Worm (Caenorhabditis elegans) whole organism, L2 larva: ENCODE measurements around the gene C40H1.3.
A peak's percentile ranks its signal among the peaks of the same experiment; 100 is the strongest.

Experiments used
- C34F6.9 ChIP-seq: fragments of 150-350 bp; optimal IDR thresholded peaks from 2 replicates; lab custom pipeline; 2014; ENCODE audit warnings: missing biosample characterization, missing genetic modification characterization
- F13H6.1 ChIP-seq: sonication (generic microtip); optimal IDR thresholded peaks from 2 replicates; lab custom pipeline; 2016; ENCODE audit warnings: missing genetic modification characterization, missing compliant biosample characterization
- R02D3.7 ChIP-seq: fragments of 150-350 bp; optimal IDR thresholded peaks from 2 replicates; lab custom pipeline; 2014; ENCODE audit warnings: missing biosample characterization, missing genetic modification characterization
- Y55F3AM.14 ChIP-seq: fragments of 200-800 bp; sonication (Bioruptor generic); optimal IDR thresholded peaks from 2 replicates; lab custom pipeline; 2018; ENCODE audit warnings: mild to moderate bottlenecking, missing genetic modification characterization, missing compliant biosample characterization
- ZK546.5 ChIP-seq: sonication (generic microtip); optimal IDR thresholded peaks from 2 replicates; lab custom pipeline; 2017; ENCODE audit warnings: missing biosample characterization, missing genetic modification characterization
- alr-1 ChIP-seq: fragments of 150-350 bp; optimal IDR thresholded peaks from 2 replicates; lab custom pipeline; 2014; ENCODE audit warnings: missing biosample characterization, missing genetic modification characterization
- aly-2 ChIP-seq: fragments of 150-350 bp; optimal IDR thresholded peaks from 2 replicates; lab custom pipeline; 2014; ENCODE audit warnings: missing biosample characterization, missing genetic modification characterization
- ama-1 ChIP-seq: fragments of 150-350 bp; optimal IDR thresholded peaks from 2 replicates; lab custom pipeline; 2018; ENCODE audit warnings: inconsistent platforms
- blmp-1 ChIP-seq: sonication (generic microtip); optimal IDR thresholded peaks from 2 replicates; lab custom pipeline; 2017; ENCODE audit warnings: missing genetic modification characterization, mild to moderate bottlenecking, missing compliant biosample characterization, antibody characterized with exemption, moderate library complexity; ENCODE audit not compliant: insufficient read depth
- ceh-16 ChIP-seq: fragments of 150-350 bp; optimal IDR thresholded peaks from 2 replicates; lab custom pipeline; 2014; ENCODE audit warnings: missing biosample characterization, missing genetic modification characterization
- ceh-82 ChIP-seq: fragments of 150-350 bp; optimal IDR thresholded peaks from 2 replicates; lab custom pipeline; 2014; ENCODE audit warnings: missing biosample characterization, missing genetic modification characterization
- crh-2 ChIP-seq: sonication (generic microtip); optimal IDR thresholded peaks from 2 replicates; lab custom pipeline; 2017; ENCODE audit warnings: missing biosample characterization, missing genetic modification characterization
- dmd-4 ChIP-seq: sonication (generic microtip); optimal IDR thresholded peaks from 2 replicates; lab custom pipeline; 2017; ENCODE audit warnings: missing biosample characterization, missing genetic modification characterization
- egl-27 ChIP-seq: sonication (generic microtip); optimal IDR thresholded peaks from 3 replicates; lab custom pipeline; 2017; ENCODE audit warnings: missing biosample characterization, missing genetic modification reagents, missing genetic modification characterization
- elt-1 ChIP-seq: fragments of 150-350 bp; optimal IDR thresholded peaks from 2 replicates; lab custom pipeline; 2014; ENCODE audit warnings: missing biosample characterization, missing genetic modification characterization
- elt-3 ChIP-seq: sonication (generic microtip); optimal IDR thresholded peaks from 2 replicates; lab custom pipeline; 2017; ENCODE audit warnings: missing biosample characterization, missing genetic modification characterization
- fos-1 ChIP-seq: fragments of 150-350 bp; optimal IDR thresholded peaks from 2 replicates; lab custom pipeline; 2014; ENCODE audit warnings: missing biosample characterization, missing genetic modification characterization
- gmeb-1 ChIP-seq: fragments of 150-350 bp; optimal IDR thresholded peaks from 2 replicates; lab custom pipeline; 2014; ENCODE audit warnings: missing biosample characterization, missing genetic modification characterization
- lin-11 ChIP-seq: fragments of 150-350 bp; sonication (generic microtip); optimal IDR thresholded peaks from 2 replicates; lab custom pipeline; 2014; ENCODE audit warnings: missing biosample characterization, missing genetic modification characterization, inconsistent platforms, mixed read lengths
- lin-13 ChIP-seq: fragments of 150-350 bp; optimal IDR thresholded peaks from 2 replicates; lab custom pipeline; 2014; ENCODE audit warnings: missing biosample characterization, missing genetic modification reagents, missing genetic modification characterization
- lin-39 ChIP-seq: fragments of 150-350 bp; optimal IDR thresholded peaks from 2 replicates; lab custom pipeline; 2014; ENCODE audit warnings: missing biosample characterization, missing genetic modification reagents, missing genetic modification characterization
- lsy-2 ChIP-seq, 2 experiments: fragments of 150-350 bp in 1 of 2; sonication (generic microtip) in 1 of 2; optimal IDR thresholded peaks; 2 replicates each; lab custom pipeline; 2014 to 2017; ENCODE audit warnings: missing biosample characterization in 2 of 2, missing genetic modification characterization in 2 of 2
- mab-5 ChIP-seq: fragments of 150-350 bp; optimal IDR thresholded peaks from 2 replicates; lab custom pipeline; 2014; ENCODE audit warnings: missing biosample characterization, missing genetic modification characterization
- mbf-1 ChIP-seq: sonication (generic microtip); optimal IDR thresholded peaks from 2 replicates; lab custom pipeline; 2017; ENCODE audit warnings: missing biosample characterization, missing genetic modification characterization
- mdl-1 ChIP-seq, 2 experiments: fragments of 150-350 bp in 1 of 2; sonication (generic microtip) in 1 of 2; optimal IDR thresholded peaks; 2 replicates each; lab custom pipeline; 2017; ENCODE audit warnings: missing biosample characterization in 2 of 2, missing genetic modification characterization in 2 of 2
- nhr-10 ChIP-seq: sonication (generic microtip); optimal IDR thresholded peaks from 2 replicates; lab custom pipeline; 2017; ENCODE audit warnings: missing biosample characterization, missing genetic modification characterization
- nhr-11 ChIP-seq: fragments of 150-350 bp; optimal IDR thresholded peaks from 2 replicates; lab custom pipeline; 2014; ENCODE audit warnings: missing biosample characterization, missing genetic modification characterization
- nhr-12 ChIP-seq: fragments of 150-350 bp; optimal IDR thresholded peaks from 2 replicates; lab custom pipeline; 2014; ENCODE audit warnings: missing biosample characterization, missing genetic modification characterization
- nhr-129 ChIP-seq: fragments of 150-350 bp; optimal IDR thresholded peaks from 2 replicates; lab custom pipeline; 2014; ENCODE audit warnings: missing biosample characterization, missing genetic modification characterization
- nhr-21 ChIP-seq: fragments of 150-350 bp; optimal IDR thresholded peaks from 2 replicates; lab custom pipeline; 2014; ENCODE audit warnings: missing biosample characterization, missing genetic modification characterization
- nhr-23 ChIP-seq: fragments of 150-350 bp; optimal IDR thresholded peaks from 2 replicates; lab custom pipeline; 2014; ENCODE audit warnings: missing biosample characterization, missing genetic modification reagents, missing genetic modification characterization
- nhr-237 ChIP-seq: fragments of 150-350 bp; optimal IDR thresholded peaks from 2 replicates; lab custom pipeline; 2014; ENCODE audit warnings: missing biosample characterization, missing genetic modification characterization
- nhr-25 ChIP-seq: fragments of 150-350 bp; sonication (generic microtip); optimal IDR thresholded peaks from 3 replicates; lab custom pipeline; 2014; ENCODE audit warnings: missing biosample characterization, missing genetic modification characterization
- nhr-6 ChIP-seq: fragments of 150-350 bp; optimal IDR thresholded peaks from 2 replicates; lab custom pipeline; 2014; ENCODE audit warnings: missing biosample characterization, missing genetic modification characterization
- nhr-77 ChIP-seq: fragments of 150-350 bp; optimal IDR thresholded peaks from 2 replicates; lab custom pipeline; 2014; ENCODE audit warnings: missing biosample characterization, missing genetic modification characterization
- peb-1 ChIP-seq: fragments of 150-350 bp; optimal IDR thresholded peaks from 2 replicates; lab custom pipeline; 2014; ENCODE audit warnings: missing biosample characterization, missing genetic modification characterization
- sem-4 ChIP-seq: fragments of 150-350 bp; optimal IDR thresholded peaks from 2 replicates; lab custom pipeline; 2014; ENCODE audit warnings: missing biosample characterization, missing genetic modification reagents, missing genetic modification characterization
- skn-1 ChIP-seq: sonication (generic microtip); optimal IDR thresholded peaks from 2 replicates; lab custom pipeline; 2017; ENCODE audit warnings: missing biosample characterization, missing genetic modification characterization
- sma-3 ChIP-seq: sonication (generic microtip); optimal IDR thresholded peaks from 2 replicates; lab custom pipeline; 2016; ENCODE audit warnings: missing genetic modification reagents, missing genetic modification characterization, missing compliant biosample characterization
- sma-9 ChIP-seq, 2 experiments: fragments of 150-350 bp in 1 of 2; sonication (generic microtip) in 1 of 2; optimal IDR thresholded peaks; 2 replicates each; lab custom pipeline; 2014 to 2016; ENCODE audit warnings: missing genetic modification characterization in 2 of 2, mild to moderate bottlenecking in 1 of 2, missing biosample characterization in 1 of 2, missing compliant biosample characterization in 1 of 2, missing genetic modification reagents in 1 of 2, moderate library complexity in 1 of 2
- snpc-4 ChIP-seq: fragments of 150-350 bp; optimal IDR thresholded peaks from 2 replicates; lab custom pipeline; 2014; ENCODE audit warnings: missing biosample characterization, missing genetic modification characterization
- unc-39 ChIP-seq: fragments of 150-350 bp; optimal IDR thresholded peaks from 2 replicates; lab custom pipeline; 2014; ENCODE audit warnings: missing biosample characterization, missing genetic modification characterization
- unc-55 ChIP-seq: fragments of 150-350 bp; sonication (generic microtip); optimal IDR thresholded peaks from 3 replicates; lab custom pipeline; 2014; ENCODE audit warnings: missing biosample characterization, missing genetic modification reagents, missing genetic modification characterization
- unc-62 ChIP-seq: fragments of 150-350 bp; optimal IDR thresholded peaks from 2 replicates; lab custom pipeline; 2014; ENCODE audit warnings: missing biosample characterization, missing genetic modification reagents, missing genetic modification characterization
- zag-1 ChIP-seq: fragments of 150-350 bp; optimal IDR thresholded peaks from 2 replicates; lab custom pipeline; 2014; ENCODE audit warnings: missing biosample characterization, missing genetic modification characterization
- ztf-1 ChIP-seq: fragments of 200-800 bp; sonication (Bioruptor generic); conservative IDR thresholded peaks from 2 replicates; pipeline ENCODE4 v1.3.6; 2022; ENCODE audit warnings: missing genetic modification characterization, missing compliant biosample characterization
- ztf-11 ChIP-seq: sonication (generic microtip); optimal IDR thresholded peaks from 2 replicates; lab custom pipeline; 2017; ENCODE audit warnings: missing biosample characterization, missing genetic modification characterization
- ztf-4 ChIP-seq: fragments of 150-350 bp; optimal IDR thresholded peaks from 2 replicates; lab custom pipeline; 2014; ENCODE audit warnings: missing biosample characterization, missing genetic modification characterization

The C40H1.3 gene

DNA sequence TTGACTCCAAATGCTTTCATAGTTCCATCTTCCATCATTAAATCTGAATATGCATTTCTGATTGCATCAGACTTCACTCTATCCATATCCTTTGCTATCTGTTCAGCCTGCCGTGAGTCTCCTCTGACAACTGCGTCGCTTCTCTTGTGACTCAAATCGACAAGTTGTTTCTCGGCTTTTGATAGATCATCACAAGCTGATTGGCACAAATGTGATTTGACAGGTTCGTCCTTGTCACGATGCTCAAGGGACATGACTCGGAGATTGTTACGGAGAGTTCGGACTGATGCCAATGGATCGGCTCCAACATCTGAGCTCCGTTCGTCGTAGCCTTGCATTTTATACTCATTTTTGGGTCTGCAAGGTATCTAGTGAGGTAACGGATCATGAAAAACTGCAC lies 434 bp downstream of the C40H1.3 start:
- peak; percentile 73 for TF ChIP-seq nhr-129 (tag; lab: Kevin White, UChicago)
- peak in 1 of 2 experiments; percentile 13 for TF ChIP-seq lsy-2 (tag; optimal IDR thresholded peaks at IDR 0.05; lab: Kevin White, UChicago)
- no peak for TF ChIP-seq zag-1 (tag; lab: Kevin White, UChicago)
- no peak for TF ChIP-seq unc-39 (tag; lab: Kevin White, UChicago)
- no peak for TF ChIP-seq mab-5 (tag; lab: Kevin White, UChicago)
- TF ChIP-seq mdl-1 (tag; optimal IDR thresholded peaks at IDR 0.05; lab: Kevin White, UChicago), result no peak
- TF ChIP-seq F13H6.1 (tag; lab: Kevin White, UChicago), result no peak
- no peak for TF ChIP-seq ztf-4 (tag; lab: Kevin White, UChicago)
- TF ChIP-seq, all 48 proteins: peak for 2

DNA sequence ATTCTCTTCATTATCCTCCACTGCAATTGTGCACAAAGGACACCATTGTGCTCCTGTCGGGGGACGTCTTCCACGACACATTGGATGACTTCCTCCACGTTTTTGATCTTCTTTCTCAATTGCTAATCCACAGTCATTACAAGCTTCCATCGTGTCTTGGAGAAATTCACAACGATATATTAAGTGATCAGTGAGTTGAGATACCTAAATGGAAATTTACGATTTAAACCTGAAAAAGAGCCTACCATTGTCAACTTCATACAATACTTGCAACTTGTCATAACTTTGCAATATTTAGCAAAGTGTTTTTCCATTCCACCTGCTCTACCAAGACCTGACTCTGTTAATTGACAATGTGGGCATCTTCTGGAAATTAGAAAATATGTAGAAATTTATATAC lies 1.3 kb downstream of the C40H1.3 start:
- TF ChIP-seq skn-1 (tag; lab: Kevin White, UChicago) (no peak), ztf-11 (tag; lab: Kevin White, UChicago) (no peak), lsy-2 (tag; optimal IDR thresholded peaks at IDR 0.05; lab: Kevin White, UChicago) (no peak), F13H6.1 (tag; lab: Kevin White, UChicago) (no peak), mbf-1 (no peak), nhr-12 (tag; lab: Kevin White, UChicago) (no peak), crh-2 (tag; lab: Kevin White, UChicago) (no peak), dmd-4 (tag; lab: Kevin White, UChicago) (no peak)

DNA sequence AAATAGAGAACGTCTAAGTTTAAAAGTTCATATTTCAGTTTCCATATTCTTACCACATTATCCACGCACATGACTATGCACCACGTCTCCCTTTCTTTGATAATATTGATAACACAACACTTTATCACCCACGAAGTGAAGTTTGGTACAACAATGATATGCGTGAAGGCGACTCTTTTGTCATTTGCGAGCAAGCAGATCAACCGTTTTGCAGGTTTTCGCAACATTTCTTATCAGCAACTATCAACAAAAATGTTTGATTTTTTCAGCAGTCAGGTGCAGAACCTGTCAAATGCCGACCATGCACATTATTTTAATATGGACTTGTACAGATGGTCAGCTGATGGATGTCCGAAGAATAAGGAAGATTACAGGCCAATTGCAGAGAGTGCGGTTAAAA lies 2.6 kb downstream of the C40H1.3 start:
- TF ChIP-seq ztf-11 (tag; lab: Kevin White, UChicago), result no peak
- no peak for TF ChIP-seq nhr-11 (tag; lab: Kevin White, UChicago)
- no peak for TF ChIP-seq sem-4
- peak; percentile 87 for TF ChIP-seq crh-2 (tag; lab: Kevin White, UChicago)
- TF ChIP-seq nhr-6 (tag; lab: Kevin White, UChicago), result no peak
- no peak for TF ChIP-seq nhr-23 (tag; lab: Kevin White, UChicago)
- TF ChIP-seq skn-1 (tag; lab: Kevin White, UChicago), result no peak
- TF ChIP-seq nhr-129 (tag; lab: Kevin White, UChicago), result no peak
- no peak for TF ChIP-seq lin-39 (tag; lab: Kevin White, UChicago)
- TF ChIP-seq ceh-82 (tag; lab: Kevin White, UChicago), result no peak
- TF ChIP-seq unc-55 (GFP tag; lab: Kevin White, UChicago), result no peak
- TF ChIP-seq unc-62, result no peak
- TF ChIP-seq ztf-4 (tag; lab: Kevin White, UChicago), result no peak
- no peak for TF ChIP-seq egl-27 (tag; lab: Kevin White, UChicago)
- no peak for TF ChIP-seq nhr-77
- no peak for TF ChIP-seq alr-1 (tag; lab: Kevin White, UChicago)
- TF ChIP-seq lsy-2 (tag; optimal IDR thresholded peaks at IDR 0.05; lab: Kevin White, UChicago), result no peak
- TF ChIP-seq ztf-1 (GFP tag; lab: Robert Waterston, UW), result no peak
- no peak for TF ChIP-seq ceh-16
- TF ChIP-seq gmeb-1 (tag; lab: Kevin White, UChicago), result peak; percentile 44
- TF ChIP-seq nhr-21 (tag; lab: Kevin White, UChicago), result no peak
- no peak for TF ChIP-seq aly-2 (tag; lab: Kevin White, UChicago)
- peak; percentile 12 for TF ChIP-seq F13H6.1 (tag; lab: Kevin White, UChicago)
- no peak for TF ChIP-seq zag-1 (tag; lab: Kevin White, UChicago)
- TF ChIP-seq unc-39 (tag; lab: Kevin White, UChicago), result no peak
- no peak for TF ChIP-seq ama-1 (lab: Kevin White, UChicago)
- no peak for TF ChIP-seq mdl-1 (tag; optimal IDR thresholded peaks at IDR 0.05; lab: Kevin White, UChicago)
- no peak for TF ChIP-seq mbf-1
- peak; percentile 34 for TF ChIP-seq sma-3 (GFP tag; lab: Kevin White, UChicago)
- TF ChIP-seq nhr-237, result no peak
- TF ChIP-seq blmp-1 (tag; lab: Kevin White, UChicago), result no peak
- TF ChIP-seq Y55F3AM.14 (GFP tag; lab: Kevin White, UChicago), result no peak
- TF ChIP-seq lin-13 (GFP tag; lab: Kevin White, UChicago), result no peak
- no peak for TF ChIP-seq nhr-12 (tag; lab: Kevin White, UChicago)
- TF ChIP-seq elt-1, result no peak
- peak; percentile 72 for TF ChIP-seq sma-9 (GFP tag; optimal IDR thresholded peaks at IDR 0.05; lab: Kevin White, UChicago)
- TF ChIP-seq sma-9 (tag; optimal IDR thresholded peaks at IDR 0.05; lab: Kevin White, UChicago), result no peak
- TF ChIP-seq mab-5 (tag; lab: Kevin White, UChicago), result no peak
- TF ChIP-seq C34F6.9 (tag; lab: Kevin White, UChicago), result no peak
- TF ChIP-seq nhr-25, result no peak
- no peak for TF ChIP-seq dmd-4 (tag; lab: Kevin White, UChicago)
- no peak for TF ChIP-seq snpc-4 (tag; lab: Kevin White, UChicago)
- TF ChIP-seq R02D3.7 (tag; lab: Kevin White, UChicago), result no peak
- TF ChIP-seq nhr-10 (tag; lab: Kevin White, UChicago), result no peak
- no peak for TF ChIP-seq lin-11
- peak; percentile 93 for TF ChIP-seq fos-1 (tag; lab: Kevin White, UChicago)
- TF ChIP-seq elt-3 (tag; lab: Kevin White, UChicago), result no peak
- no peak for TF ChIP-seq ZK546.5
- TF ChIP-seq peb-1, result no peak
